Fruit fly (Drosophila melanogaster): ENCODE measurements around the gene CG7208.

The CG7208 gene

dm6 chr3R:18167416-18168237 lies 17.9 kb downstream of the CG7208 start, which contains the start of gene wrd (continued):
- no peak for TF ChIP-seq cwo (GFP tag; optimal IDR thresholded peaks at IDR 0.05)
- no peak for TF ChIP-seq Spps (tag; optimal IDR thresholded peaks at IDR 0.05)
- TF ChIP-seq CG12219 (GFP tag; optimal IDR thresholded peaks at IDR 0.05) = no peak
- no peak for TF ChIP-seq CG7372 (GFP tag; IDR thresholded peaks at IDR 0.05)
- no peak for TF ChIP-seq CG7357 (GFP tag; IDR thresholded peaks at IDR 0.05)
- TF ChIP-seq MTF-1 (GFP tag; optimal IDR thresholded peaks at IDR 0.05; ENCODE audit: borderline replicate concordance) = no peak
- no peak for TF ChIP-seq CG7786 (GFP tag; optimal IDR thresholded peaks at IDR 0.05)
- TF ChIP-seq Ptx1 (GFP tag; IDR thresholded peaks at IDR 0.05) = no peak
- TF ChIP-seq CG6683 (GFP tag; optimal IDR thresholded peaks at IDR 0.05) = no peak
- TF ChIP-seq Awh (GFP tag; IDR thresholded peaks at IDR 0.05) = no peak
- no peak for TF ChIP-seq H2.0 (GFP tag; IDR thresholded peaks at IDR 0.05)
- TF ChIP-seq nau (GFP tag; optimal IDR thresholded peaks at IDR 0.05) = peak; percentile 6
- no peak for TF ChIP-seq bigmax (GFP tag; optimal IDR thresholded peaks at IDR 0.05)
- no peak for TF ChIP-seq lov (optimal IDR thresholded peaks at IDR 0.05)
- TF ChIP-seq lov (GFP tag; IDR thresholded peaks at IDR 0.05) = no peak
- TF ChIP-seq CG8359 (GFP tag; optimal IDR thresholded peaks at IDR 0.05; ENCODE audit: borderline replicate concordance) = no peak
- no peak for TF ChIP-seq CG31388 (GFP tag; optimal IDR thresholded peaks at IDR 0.05)
- no peak for TF ChIP-seq emc (GFP tag; optimal IDR thresholded peaks at IDR 0.05)
- TF ChIP-seq MBD-R2 (GFP tag; IDR thresholded peaks at IDR 0.05) = no peak
- TF ChIP-seq Aef1 (GFP tag; IDR thresholded peaks at IDR 0.05) = no peak
- no peak for TF ChIP-seq CG15011 (GFP tag; optimal IDR thresholded peaks at IDR 0.05)
- no peak for TF ChIP-seq ro (GFP tag; IDR thresholded peaks at IDR 0.05)
- peak; percentile 38 for TF ChIP-seq Xbp1 (GFP tag; optimal IDR thresholded peaks at IDR 0.05)
- peak; percentile 25 for TF ChIP-seq fd96Cb (tag; optimal IDR thresholded peaks at IDR 0.05)
- no peak for TF ChIP-seq exex (tag; optimal IDR thresholded peaks at IDR 0.05)
- TF ChIP-seq hb (GFP tag; IDR thresholded peaks at IDR 0.05; ENCODE audit: partially characterized antibody) = no peak
- TF ChIP-seq CrebB (tag; optimal IDR thresholded peaks at IDR 0.05) = no peak
- TF ChIP-seq Atf-2 (GFP tag; optimal IDR thresholded peaks at IDR 0.05) = no peak
- no peak for TF ChIP-seq seq (GFP tag; IDR thresholded peaks at IDR 0.05)
- TF ChIP-seq chif (GFP tag; optimal IDR thresholded peaks at IDR 0.05) = no peak
- no peak for TF ChIP-seq Hey (tag; optimal IDR thresholded peaks at IDR 0.05)
- peak; percentile 44 for TF ChIP-seq CG18619 (GFP tag; optimal IDR thresholded peaks at IDR 0.05)
- TF ChIP-seq Opbp (GFP tag; IDR thresholded peaks at IDR 0.05; ENCODE audit: partially characterized antibody) = 0 out of 3 replicates have a peak, but pooled peaks have one; percentile 37
- TF ChIP-seq CG8944 (GFP tag; optimal IDR thresholded peaks at IDR 0.05) = no peak
- no peak for TF ChIP-seq al (GFP tag; IDR thresholded peaks at IDR 0.05)
- TF ChIP-seq pfk (GFP tag; optimal IDR thresholded peaks at IDR 0.05) = no peak
- no peak for TF ChIP-seq CG9215 (GFP tag; IDR thresholded peaks at IDR 0.05)
- TF ChIP-seq ewg (GFP tag; optimal IDR thresholded peaks at IDR 0.05) = no peak
- no peak for TF ChIP-seq slp2 (GFP tag; optimal IDR thresholded peaks at IDR 0.05)
- no peak for TF ChIP-seq Hmr (GFP tag; optimal IDR thresholded peaks at IDR 0.05)
- TF ChIP-seq odd (GFP tag; optimal IDR thresholded peaks at IDR 0.05) = no peak
- TF ChIP-seq eyg (GFP tag; optimal IDR thresholded peaks at IDR 0.05) = no peak
- no peak for TF ChIP-seq CG6654 (GFP tag; optimal IDR thresholded peaks at IDR 0.05)
- TF ChIP-seq kni (GFP tag; optimal IDR thresholded peaks at IDR 0.05) = peak; percentile 6
- no peak for TF ChIP-seq CG7963 (GFP tag; IDR thresholded peaks at IDR 0.05; ENCODE audit: partially characterized antibody)
- no peak for TF ChIP-seq schlank (tag; optimal IDR thresholded peaks at IDR 0.05)
- no peak for TF ChIP-seq Lim3 (GFP tag; IDR thresholded peaks at IDR 0.05)
- TF ChIP-seq CG2120 (GFP tag; optimal IDR thresholded peaks at IDR 0.05) = peak; percentile 38
- TF ChIP-seq hbn (GFP tag; IDR thresholded peaks at IDR 0.05; ENCODE audit: partially characterized antibody) = no peak
- TF ChIP-seq CG2889 (GFP tag; IDR thresholded peaks at IDR 0.05) = no peak
